Fruit fly (Drosophila melanogaster): Measurements from ENCODE around the gene Cyp28a5.

- TF ChIP-seq gcm2 (GFP tag; optimal IDR thresholded peaks at IDR 0.05) (no peak), az2 (GFP tag; optimal IDR thresholded peaks at IDR 0.05) (no peak), Awh (GFP tag; IDR thresholded peaks at IDR 0.05) (no peak), BEAF-32 (GFP tag; optimal IDR thresholded peaks at IDR 0.05) (no peak)
Measured at dm6 chr2L:14019654-14020053, 42.6 kb downstream of the Cyp28a5 start.
